Worm (Caenorhabditis elegans) whole organism, late embryonic: ENCODE data around the gene bus-8B.

Source experiments
- ceh-9 ChIP-seq: sonication (generic microtip); optimal IDR thresholded peaks from 2 replicates; lab custom pipeline; 2016; ENCODE audit warnings: mild to moderate bottlenecking, missing genetic modification characterization, inconsistent platforms, missing compliant biosample characterization
- nhr-11 ChIP-seq: fragments of 150-350 bp; optimal IDR thresholded peaks from 2 replicates; lab custom pipeline; 2014; ENCODE audit warnings: missing biosample characterization, missing genetic modification characterization
- rnt-1 ChIP-seq: sonication (generic microtip); optimal IDR thresholded peaks from 2 replicates; lab custom pipeline; 2016; ENCODE audit warnings: missing genetic modification characterization, missing compliant biosample characterization

- TF ChIP-seq nhr-11 (tag; lab: Kevin White, UChicago) (no peak), rnt-1 (tag; lab: Kevin White, UChicago) (no peak), ceh-9 (no peak)
Observed at ce11 chrX:5519567-5519966, 26.4 kb downstream of the bus-8B start.
